Worm (Caenorhabditis elegans): ENCODE measurements around the gene nhr-76.

DNA sequence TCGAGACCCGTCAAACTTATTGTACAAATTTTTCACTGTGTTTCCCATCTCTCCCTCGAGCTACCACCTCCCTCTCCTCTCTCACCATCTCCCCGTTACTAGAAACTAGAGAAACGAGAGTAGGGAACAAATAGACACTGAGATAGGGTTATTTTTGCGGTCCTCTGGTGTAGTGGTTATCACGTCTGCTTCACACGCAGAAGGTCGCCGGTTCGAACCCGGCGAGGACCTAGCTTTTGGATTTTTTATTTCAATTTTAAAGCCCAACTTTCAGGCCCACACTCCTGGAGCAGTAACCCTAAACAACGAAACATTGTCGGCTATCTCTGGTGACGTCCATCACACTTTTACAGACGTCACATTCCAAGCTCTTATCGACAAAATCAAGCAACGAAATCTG, 7.0 kb upstream of the nhr-76 start:
- TF ChIP-seq ceh-6 (GFP tag; optimal IDR thresholded peaks at IDR 0.05) (peak; percentile 79), tbx-2 (tag; optimal IDR thresholded peaks at IDR 0.05) (peak; percentile 64), lin-11 (tag; optimal IDR thresholded peaks at IDR 0.05) (peak; percentile 72), npax-4 (tag; optimal IDR thresholded peaks at IDR 0.05) (peak; percentile 45)
